Worm (Caenorhabditis elegans) whole organism, L4 larva: ENCODE results near the gene C14C6.5.

Experiments
- F10B5.3 ChIP-seq: sonication (generic microtip); optimal IDR thresholded peaks from 2 replicates; lab custom pipeline; 2016; ENCODE audit warnings: mild to moderate bottlenecking, missing genetic modification characterization, missing compliant biosample characterization
- lir-3 ChIP-seq: sonication (generic microtip); optimal IDR thresholded peaks from 2 replicates; lab custom pipeline; 2016; ENCODE audit warnings: mild to moderate bottlenecking, missing genetic modification characterization, missing compliant biosample characterization
- nhr-237 ChIP-seq: sonication (generic microtip); optimal IDR thresholded peaks from 2 replicates; lab custom pipeline; 2017; ENCODE audit warnings: missing biosample characterization, missing genetic modification characterization
- unc-130 ChIP-seq: sonication (generic microtip); optimal IDR thresholded peaks from 2 replicates; lab custom pipeline; 2016; ENCODE audit warnings: missing genetic modification reagents, missing genetic modification characterization, missing compliant biosample characterization
- zip-2 ChIP-seq: fragments of 150-350 bp; optimal IDR thresholded peaks from 2 replicates; lab custom pipeline; 2014; ENCODE audit warnings: missing biosample characterization, missing genetic modification characterization

DNA sequence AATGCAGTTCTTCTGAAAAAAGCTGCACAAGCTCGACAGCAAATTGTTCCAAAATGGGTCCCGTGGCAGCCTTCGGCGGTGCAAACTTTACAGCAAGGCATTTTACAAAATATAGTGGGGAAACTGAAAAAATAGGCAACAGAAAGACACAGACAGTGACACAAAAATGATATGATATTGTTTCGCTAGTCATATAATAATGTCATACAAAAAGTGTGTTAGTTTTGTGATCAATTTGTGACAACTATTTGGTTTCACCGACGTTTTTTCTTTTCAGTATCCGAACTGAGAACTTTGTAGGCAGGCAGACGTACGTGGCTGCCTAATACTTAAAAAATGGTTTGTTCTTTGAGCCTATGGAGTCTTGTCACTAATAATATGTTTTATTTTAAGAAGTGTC, 17.0 kb upstream of the C14C6.5 start, which contains the start of gene nhr-210:
- TF ChIP-seq unc-130 (GFP tag; lab: Kevin White, UChicago) = no peak
- TF ChIP-seq nhr-237 = no peak
- no peak for TF ChIP-seq lir-3 (tag; lab: Kevin White, UChicago)
- no peak for TF ChIP-seq F10B5.3
- TF ChIP-seq zip-2 (tag; lab: Kevin White, UChicago) = no peak
